Worm (Caenorhabditis elegans) whole organism, mixed stage, embryonic: Measurements from ENCODE around the gene exos-4.2.

Source experiments
- M03D4.4 ChIP-seq: sonication (generic microtip); optimal IDR thresholded peaks from 2 replicates; lab custom pipeline; 2017; ENCODE audit warnings: mild to moderate bottlenecking, missing genetic modification characterization, missing compliant biosample characterization
- bed-3 ChIP-seq: fragments of 200-800 bp; sonication (Bioruptor generic); optimal IDR thresholded peaks from 3 replicates; lab custom pipeline; 2018; ENCODE audit warnings: mild to moderate bottlenecking, missing genetic modification characterization, moderate library complexity, missing compliant biosample characterization
- ceh-39 ChIP-seq: fragments of 150-350 bp; optimal IDR thresholded peaks from 2 replicates; lab custom pipeline; 2014; ENCODE audit warnings: missing biosample characterization, missing genetic modification characterization
- ces-1 ChIP-seq: fragments of 150-350 bp; optimal IDR thresholded peaks from 2 replicates; lab custom pipeline; 2014; ENCODE audit warnings: missing biosample characterization, missing genetic modification reagents, missing genetic modification characterization
- cnd-1 ChIP-seq: fragments of 200-800 bp; sonication (Bioruptor generic); optimal IDR thresholded peaks from 2 replicates; lab custom pipeline; 2018; ENCODE audit warnings: mild to moderate bottlenecking, missing genetic modification characterization, missing compliant biosample characterization
- drap-1 ChIP-seq: fragments of 200-800 bp; sonication (Bioruptor generic); optimal IDR thresholded peaks from 3 replicates; lab custom pipeline; 2018; ENCODE audit warnings: mild to moderate bottlenecking, missing genetic modification characterization, missing compliant biosample characterization
- elt-1 ChIP-seq: sonication (generic microtip); optimal IDR thresholded peaks from 2 replicates; lab custom pipeline; 2017; ENCODE audit warnings: missing genetic modification characterization, mild to moderate bottlenecking, missing compliant biosample characterization, antibody characterized with exemption, moderate library complexity, borderline replicate concordance; ENCODE audit not compliant: insufficient read depth
- elt-3 ChIP-seq: fragments of 150-350 bp; optimal IDR thresholded peaks from 2 replicates; lab custom pipeline; 2014; ENCODE audit warnings: missing biosample characterization, missing genetic modification characterization
- hlh-1 ChIP-seq: fragments of 150-350 bp; optimal IDR thresholded peaks from 2 replicates; lab custom pipeline; 2014; ENCODE audit warnings: missing biosample characterization, missing genetic modification reagents, missing genetic modification characterization
- lin-13 ChIP-seq: fragments of 150-350 bp; optimal IDR thresholded peaks from 2 replicates; lab custom pipeline; 2014; ENCODE audit warnings: missing biosample characterization, missing genetic modification characterization
- lsy-2 ChIP-seq: fragments of 150-350 bp; optimal IDR thresholded peaks from 2 replicates; lab custom pipeline; 2014; ENCODE audit warnings: missing biosample characterization, missing genetic modification characterization
- nhr-2 ChIP-seq: fragments of 150-350 bp; optimal IDR thresholded peaks from 2 replicates; lab custom pipeline; 2014; ENCODE audit warnings: missing biosample characterization, missing genetic modification characterization
- pha-4 ChIP-seq: fragments of 150-350 bp; optimal IDR thresholded peaks from 2 replicates; lab custom pipeline; 2018; ENCODE audit warnings: missing biosample characterization, missing genetic modification reagents, missing genetic modification characterization
- sem-2 ChIP-seq: fragments of 200-800 bp; sonication (Bioruptor generic); optimal IDR thresholded peaks from 2 replicates; lab custom pipeline; 2018; ENCODE audit warnings: mild to moderate bottlenecking, missing genetic modification characterization, missing compliant biosample characterization
- unc-120 ChIP-seq: sonication (generic microtip); optimal IDR thresholded peaks from 2 replicates; lab custom pipeline; 2017; ENCODE audit warnings: missing genetic modification characterization, missing compliant biosample characterization; ENCODE audit not compliant: poor library complexity, severe bottlenecking
- unc-39 ChIP-seq: fragments of 150-350 bp; optimal IDR thresholded peaks from 2 replicates; lab custom pipeline; 2014; ENCODE audit warnings: missing biosample characterization, missing genetic modification characterization
- zip-8 ChIP-seq: fragments of 150-350 bp; optimal IDR thresholded peaks from 2 replicates; lab custom pipeline; 2014; ENCODE audit warnings: missing biosample characterization, missing genetic modification characterization

Gene exos-4.2

ce11 chrIII:909540-909939 lies 49.5 kb downstream of the exos-4.2 start, which contains the start of gene crls-1:
TSS of gene crls-1 (minus strand) at chrIII:909902.
- TF ChIP-seq hlh-1 (tag; lab: Kevin White, UChicago) (no peak), cnd-1 (tag; lab: Kevin White, UChicago) (no peak)

- TF ChIP-seq sem-2 (GFP tag; lab: Kevin White, UChicago) (no peak), elt-3 (tag; lab: Kevin White, UChicago) (no peak), hlh-1 (tag; lab: Kevin White, UChicago) (no peak), ceh-39 (tag; lab: Kevin White, UChicago) (peak; percentile 6), drap-1 (no peak), nhr-2 (no peak), bed-3 (GFP tag; lab: Kevin White, UChicago) (no peak), unc-120 (tag; lab: Kevin White, UChicago) (no peak), lsy-2 (tag; lab: Kevin White, UChicago) (peak; percentile 80), ces-1 (GFP tag; lab: Kevin White, UChicago) (peak; percentile 28), zip-8 (tag; lab: Kevin White, UChicago) (peak; percentile 92), unc-39 (tag; lab: Kevin White, UChicago) (no peak), pha-4 (tag; lab: Kevin White, UChicago) (peak; percentile 22), M03D4.4 (tag; lab: Kevin White, UChicago) (no peak), lin-13 (tag; lab: Kevin White, UChicago) (no peak), elt-1 (tag; lab: Kevin White, UChicago) (peak; percentile 26)
These were observed 50.7 kb downstream of the exos-4.2 start, which contains the start of the genes F23H11.5 and bra-2 for ce11 chrIII:910540-911311. TSS of gene F23H11.5 (minus strand) at chrIII:910590. TSS of gene bra-2 (plus strand) at chrIII:911261.
